Worm (Caenorhabditis elegans) whole organism, L1 larva: Measurements from ENCODE around the gene xtr-1.

Experiments
- Y116A8C.19 ChIP-seq: sonication (generic microtip); optimal IDR thresholded peaks from 2 replicates; lab custom pipeline; 2016; ENCODE audit warnings: missing compliant biosample characterization, missing genetic modification characterization, borderline replicate concordance
- aly-2 ChIP-seq: fragments of 150-350 bp; optimal IDR thresholded peaks from 2 replicates; lab custom pipeline; 2014; ENCODE audit warnings: missing biosample characterization, missing genetic modification characterization
- ama-1 ChIP-seq: fragments of 150-350 bp; optimal IDR thresholded peaks from 2 replicates; lab custom pipeline; 2014
- ceh-63 ChIP-seq: fragments of 200-800 bp; sonication (Bioruptor generic); optimal IDR thresholded peaks from 2 replicates; lab custom pipeline; 2018; ENCODE audit warnings: mild to moderate bottlenecking, missing genetic modification characterization, missing compliant biosample characterization
- ceh-90 ChIP-seq: sonication (generic microtip); optimal IDR thresholded peaks from 2 replicates; lab custom pipeline; 2016; ENCODE audit warnings: missing genetic modification characterization, missing compliant biosample characterization
- dsc-1 ChIP-seq: sonication (generic microtip); optimal IDR thresholded peaks from 2 replicates; lab custom pipeline; 2016; ENCODE audit warnings: mild to moderate bottlenecking, missing genetic modification characterization, missing compliant biosample characterization
- efl-1 ChIP-seq, 4 experiments: fragments of 150-350 bp; optimal IDR thresholded peaks in 3 of 4; peaks in 1 of 4; 1 replicate in 1 of 4; 2 replicates in 3 of 4; lab custom pipeline; 2014; ENCODE audit warnings: missing biosample characterization in 2 of 4, missing genetic modification characterization in 2 of 4, missing genetic modification reagents in 2 of 4
- elt-2 ChIP-seq: sonication (generic microtip); optimal IDR thresholded peaks from 2 replicates; lab custom pipeline; 2016; ENCODE audit warnings: missing genetic modification characterization, mild to moderate bottlenecking, inconsistent platforms, missing compliant biosample characterization, missing genetic modification reagents
- fkh-8 ChIP-seq: sonication (generic microtip); optimal IDR thresholded peaks from 2 replicates; lab custom pipeline; 2016; ENCODE audit warnings: mild to moderate bottlenecking, missing genetic modification characterization, missing compliant biosample characterization
- irx-1 ChIP-seq: sonication (generic microtip); optimal IDR thresholded peaks from 2 replicates; lab custom pipeline; 2016; ENCODE audit warnings: missing genetic modification characterization, missing compliant biosample characterization
- lin-13 ChIP-seq: fragments of 150-350 bp; optimal IDR thresholded peaks from 2 replicates; lab custom pipeline; 2014; ENCODE audit warnings: missing biosample characterization, missing genetic modification reagents, missing genetic modification characterization
- lin-14 ChIP-seq: fragments of 200-800 bp; sonication (Bioruptor generic); optimal IDR thresholded peaks from 2 replicates; lab custom pipeline; 2018; ENCODE audit warnings: mild to moderate bottlenecking, missing genetic modification characterization, moderate library complexity, missing compliant biosample characterization
- lin-39 ChIP-seq: fragments of 150-350 bp; optimal IDR thresholded peaks from 2 replicates; lab custom pipeline; 2014; ENCODE audit warnings: missing biosample characterization, missing genetic modification reagents, missing genetic modification characterization
- lsy-2 ChIP-seq, 2 experiments: fragments of 150-350 bp; optimal IDR thresholded peaks; 2 replicates each; lab custom pipeline; 2014; ENCODE audit warnings: missing biosample characterization in 2 of 2, missing genetic modification characterization in 2 of 2
- mab-9 ChIP-seq: fragments of 200-800 bp; sonication (Bioruptor generic); IDR thresholded peaks from 2 replicates; pipeline ENCODE4 v1.3.6; 2022; ENCODE audit warnings: missing genetic modification reagents, missing genetic modification characterization, missing compliant biosample characterization
- mdl-1 ChIP-seq, 2 experiments: fragments of 150-350 bp; optimal IDR thresholded peaks; 2 replicates each; lab custom pipeline; 2014 to 2017; ENCODE audit warnings: missing biosample characterization in 2 of 2, missing genetic modification characterization in 2 of 2, inconsistent platforms in 1 of 2
- mef-2 ChIP-seq: fragments of 150-350 bp; optimal IDR thresholded peaks from 2 replicates; lab custom pipeline; 2014; ENCODE audit warnings: missing biosample characterization, missing genetic modification characterization
- nhr-28 ChIP-seq: fragments of 150-350 bp; optimal IDR thresholded peaks from 2 replicates; lab custom pipeline; 2014; ENCODE audit warnings: missing biosample characterization, missing genetic modification characterization
- nhr-47 ChIP-seq: sonication (generic microtip); optimal IDR thresholded peaks from 2 replicates; lab custom pipeline; 2016; ENCODE audit warnings: mild to moderate bottlenecking, missing genetic modification characterization, moderate library complexity, missing compliant biosample characterization
- nhr-71 ChIP-seq: sonication (generic microtip); optimal IDR thresholded peaks from 2 replicates; lab custom pipeline; 2016; ENCODE audit warnings: mild to moderate bottlenecking, missing genetic modification characterization, moderate library complexity, missing compliant biosample characterization
- nhr-76 ChIP-seq: sonication (generic microtip); optimal IDR thresholded peaks from 2 replicates; lab custom pipeline; 2017; ENCODE audit warnings: missing biosample characterization, missing genetic modification characterization
- nhr-77 ChIP-seq: fragments of 150-350 bp; optimal IDR thresholded peaks from 2 replicates; lab custom pipeline; 2014; ENCODE audit warnings: missing biosample characterization, missing genetic modification characterization
- nhr-84 ChIP-seq: sonication (generic microtip); optimal IDR thresholded peaks from 2 replicates; lab custom pipeline; 2017; ENCODE audit warnings: missing biosample characterization, missing genetic modification characterization
- nhr-90 ChIP-seq: sonication (generic microtip); optimal IDR thresholded peaks from 2 replicates; lab custom pipeline; 2016; ENCODE audit warnings: mild to moderate bottlenecking, missing genetic modification characterization, missing compliant biosample characterization; ENCODE audit not compliant: poor library complexity
- pag-3 ChIP-seq: sonication (generic microtip); optimal IDR thresholded peaks from 2 replicates; lab custom pipeline; 2017; ENCODE audit warnings: missing genetic modification characterization, mild to moderate bottlenecking, missing compliant biosample characterization, antibody characterized with exemption, borderline replicate concordance; ENCODE audit not compliant: insufficient read depth
- pqm-1 ChIP-seq: sonication (generic microtip); optimal IDR thresholded peaks from 3 replicates; lab custom pipeline; 2017; ENCODE audit warnings: missing biosample characterization, missing genetic modification characterization
- skn-1 ChIP-seq: fragments of 150-350 bp; optimal IDR thresholded peaks from 2 replicates; lab custom pipeline; 2014; ENCODE audit warnings: missing biosample characterization, missing genetic modification characterization
- snpc-4 ChIP-seq: fragments of 150-350 bp; optimal IDR thresholded peaks from 2 replicates; lab custom pipeline; 2014; ENCODE audit warnings: missing biosample characterization, missing genetic modification characterization
- snu-23 ChIP-seq: sonication (generic microtip); optimal IDR thresholded peaks from 2 replicates; lab custom pipeline; 2016; ENCODE audit warnings: missing genetic modification characterization, missing compliant biosample characterization
- sup-37 ChIP-seq: fragments of 200-800 bp; sonication (Bioruptor generic); optimal IDR thresholded peaks from 2 replicates; lab custom pipeline; 2018; ENCODE audit warnings: mild to moderate bottlenecking, missing genetic modification characterization, missing compliant biosample characterization
- swsn-7 ChIP-seq: sonication (generic microtip); optimal IDR thresholded peaks from 2 replicates; lab custom pipeline; 2016; ENCODE audit warnings: missing genetic modification characterization, missing compliant biosample characterization
- unc-62 ChIP-seq: fragments of 150-350 bp; optimal IDR thresholded peaks from 2 replicates; lab custom pipeline; 2014; ENCODE audit warnings: missing biosample characterization, missing genetic modification reagents, missing genetic modification characterization
- xbp-1 ChIP-seq: sonication (generic microtip); optimal IDR thresholded peaks from 2 replicates; lab custom pipeline; 2016; ENCODE audit warnings: missing genetic modification characterization, missing compliant biosample characterization
- zag-1 ChIP-seq: fragments of 150-350 bp; optimal IDR thresholded peaks from 2 replicates; lab custom pipeline; 2014; ENCODE audit warnings: missing biosample characterization, missing genetic modification characterization
- zip-4 ChIP-seq: fragments of 200-800 bp; sonication (Bioruptor generic); optimal IDR thresholded peaks from 2 replicates; lab custom pipeline; 2018; ENCODE audit warnings: mild to moderate bottlenecking, missing genetic modification characterization, moderate library complexity, missing compliant biosample characterization
- ztf-4 ChIP-seq: fragments of 150-350 bp; optimal IDR thresholded peaks from 2 replicates; lab custom pipeline; 2014; ENCODE audit warnings: missing biosample characterization, missing genetic modification characterization

xtr-1 gene

DNA sequence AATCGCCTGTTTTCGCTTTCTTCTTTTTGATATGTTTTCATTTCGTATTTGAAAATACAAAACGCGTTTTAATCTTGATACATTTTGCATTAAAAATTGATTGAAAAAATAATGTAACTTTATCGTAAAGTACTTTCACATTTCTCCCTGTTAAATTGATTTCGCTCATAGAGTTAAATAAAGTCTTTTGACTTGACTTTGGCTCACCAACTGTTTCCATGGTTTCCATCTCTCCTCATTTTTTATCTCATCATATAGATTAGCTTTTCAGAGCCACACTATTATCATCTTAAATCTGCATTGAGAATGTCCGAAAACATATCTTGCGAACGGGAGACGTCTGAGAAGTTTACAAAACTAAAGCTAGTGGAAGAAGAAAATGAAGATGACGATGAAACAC is 10.7 kb downstream of the xtr-1 start, which contains the start of gene F54F7.10:
TSS of gene F54F7.10 (plus strand) at position 301 of the 400 bp plus-strand sequence.
- TF ChIP-seq nhr-71 (tag; lab: Kevin White, UChicago): no peak
- TF ChIP-seq mab-9 (GFP tag; lab: Robert Waterston, UW): no peak
- TF ChIP-seq snpc-4 (tag; lab: Kevin White, UChicago): no peak
- no peak for TF ChIP-seq mef-2 (tag; lab: Kevin White, UChicago)
- no peak for TF ChIP-seq unc-62 (GFP tag; lab: Kevin White, UChicago)
- no peak for TF ChIP-seq nhr-76 (tag; lab: Kevin White, UChicago)
- no peak for TF ChIP-seq aly-2 (tag; lab: Kevin White, UChicago)
- no peak for TF ChIP-seq lin-14 (GFP tag; lab: Kevin White, UChicago)

DNA sequence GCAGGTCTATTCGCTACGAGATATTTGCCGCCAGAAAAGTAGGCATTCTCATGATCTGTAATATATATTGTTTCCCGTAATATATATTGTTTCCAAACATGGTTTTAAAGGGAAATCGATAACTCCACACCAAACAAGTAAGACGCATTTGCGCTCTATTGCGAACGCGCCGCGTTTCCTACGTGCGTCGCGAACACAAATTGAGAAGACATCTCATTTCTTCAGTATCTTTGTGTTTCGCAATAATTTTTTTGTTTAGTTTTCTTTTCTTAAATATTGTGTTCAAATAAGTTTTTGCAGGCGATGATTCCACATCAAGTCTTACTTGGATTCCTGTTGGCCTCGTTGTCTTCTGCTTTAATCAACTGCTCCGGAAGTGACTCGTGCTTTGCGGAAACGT is 12.5 kb downstream of the xtr-1 start, which contains the start of gene F54F7.6:
TSS of gene F54F7.6 (plus strand) at position 301 of the 400 bp plus-strand sequence.
- no peak for TF ChIP-seq nhr-84 (tag; lab: Kevin White, UChicago)
- TF ChIP-seq Y116A8C.19: no peak
- TF ChIP-seq lin-39: no peak

DNA sequence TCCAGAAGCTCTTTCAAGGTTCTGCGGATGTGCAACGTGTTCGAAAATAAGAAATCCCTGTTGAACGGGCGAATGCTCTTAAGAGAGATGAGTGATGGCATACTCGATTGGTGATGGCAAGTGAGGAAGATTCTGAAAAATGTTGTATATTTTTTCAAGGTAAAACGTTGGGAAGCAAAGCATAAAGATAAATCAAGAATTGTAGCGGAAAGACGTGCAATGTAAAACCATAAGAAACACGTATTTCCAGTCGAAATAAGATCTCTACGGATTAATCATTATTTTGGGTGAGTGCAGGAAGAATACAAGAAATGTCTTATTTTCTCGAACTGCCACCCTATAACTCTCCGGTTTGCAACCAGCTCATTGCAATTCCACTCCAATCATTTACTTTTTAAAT is 16.7 kb downstream of the xtr-1 start, which contains the start of gene dot-1.2:
TSS of gene dot-1.2 (minus strand) at position 101 of the 400 bp plus-strand sequence.
- no peak for TF ChIP-seq skn-1 (tag; lab: Kevin White, UChicago)
- TF ChIP-seq ceh-90 (tag; lab: Kevin White, UChicago): no peak
- TF ChIP-seq ama-1 (lab: Kevin White, UChicago): no peak
- TF ChIP-seq xbp-1 (tag; lab: Kevin White, UChicago): no peak
- no peak for TF ChIP-seq nhr-28 (tag; lab: Kevin White, UChicago)
- no peak for TF ChIP-seq nhr-77 (tag; lab: Kevin White, UChicago)
- no peak for TF ChIP-seq ztf-4 (tag; lab: Kevin White, UChicago)
- no peak for TF ChIP-seq snu-23
- TF ChIP-seq nhr-90 (tag; lab: Kevin White, UChicago): no peak
- TF ChIP-seq ceh-63 (GFP tag; lab: Kevin White, UChicago): no peak
- TF ChIP-seq zag-1: no peak
- no peak for TF ChIP-seq sup-37 (GFP tag; lab: Kevin White, UChicago)
- no peak for TF ChIP-seq mdl-1 (tag; optimal IDR thresholded peaks at IDR 0.05; lab: Kevin White, UChicago)
- no peak for TF ChIP-seq nhr-47 (tag; lab: Kevin White, UChicago)
- no peak for TF ChIP-seq swsn-7 (tag; lab: Kevin White, UChicago)
- no peak for TF ChIP-seq pqm-1 (tag; lab: Kevin White, UChicago)
- no peak for TF ChIP-seq lin-39
- no peak for TF ChIP-seq elt-2

DNA sequence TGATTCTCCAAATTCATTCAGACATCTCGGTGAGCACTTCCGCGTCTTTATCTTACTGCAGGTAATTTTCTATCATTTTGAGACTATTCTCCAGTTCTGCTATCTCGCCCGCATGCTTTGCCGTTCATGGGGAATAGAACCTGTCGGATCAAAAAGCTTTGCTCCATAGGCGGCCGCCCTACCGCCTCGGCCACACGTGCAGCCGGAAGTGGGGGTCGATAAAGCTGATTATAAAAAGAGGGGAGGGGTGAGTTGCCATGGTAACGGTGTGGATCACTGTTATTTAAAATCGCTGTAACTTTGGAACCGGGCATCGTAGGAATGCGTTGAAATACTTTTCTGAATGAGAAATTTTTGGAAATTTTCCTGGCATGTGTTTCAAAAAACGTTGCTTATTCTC is 17.8 kb downstream of the xtr-1 start:
- TF ChIP-seq dsc-1 (tag; lab: Kevin White, UChicago) (peak; percentile 44), nhr-90 (tag; lab: Kevin White, UChicago) (no peak), irx-1 (tag; lab: Kevin White, UChicago) (no peak), ama-1 (lab: Kevin White, UChicago) (no peak), fkh-8 (tag; lab: Kevin White, UChicago) (peak; percentile 63), zip-4 (GFP tag; lab: Kevin White, UChicago) (no peak), pag-3 (tag; lab: Kevin White, UChicago) (no peak), lsy-2 (tag; optimal IDR thresholded peaks at IDR 0.05; lab: Kevin White, UChicago) (no peak), nhr-47 (tag; lab: Kevin White, UChicago) (no peak)

DNA sequence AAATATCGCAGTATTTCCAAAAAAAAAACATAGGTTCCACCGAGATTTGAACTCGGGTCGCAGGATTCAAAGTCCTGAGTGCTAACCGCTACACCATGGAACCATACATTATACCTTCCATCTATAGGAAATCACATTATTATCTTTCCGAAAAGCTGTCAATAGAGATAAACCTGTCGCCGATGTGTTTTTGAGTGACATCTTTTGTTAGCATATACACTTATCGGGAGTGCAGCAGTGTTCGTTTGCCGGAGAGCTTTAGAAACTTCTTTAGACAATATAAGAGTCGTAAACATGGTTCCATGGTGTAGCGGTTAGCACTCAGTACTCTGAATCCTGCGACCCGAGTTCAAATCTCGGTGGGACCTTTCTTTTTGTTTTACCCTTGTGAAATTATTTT is 19.6 kb downstream of the xtr-1 start:
- TF ChIP-seq lin-13 (GFP tag; lab: Kevin White, UChicago): no peak
- no peak for TF ChIP-seq efl-1 (optimal IDR thresholded peaks at IDR 0.05; lab: Kevin White, UChicago)
- peak in 1 of 2 experiments; percentile 63 for TF ChIP-seq efl-1 (GFP tag; optimal IDR thresholded peaks at IDR 0.05 in 1 of 2; lab: Kevin White, UChicago)
